Worm (Caenorhabditis elegans): ENCODE measurements around the gene srt-14.
A peak's percentile ranks its signal among the peaks of the same experiment; 100 is the strongest.

DNA sequence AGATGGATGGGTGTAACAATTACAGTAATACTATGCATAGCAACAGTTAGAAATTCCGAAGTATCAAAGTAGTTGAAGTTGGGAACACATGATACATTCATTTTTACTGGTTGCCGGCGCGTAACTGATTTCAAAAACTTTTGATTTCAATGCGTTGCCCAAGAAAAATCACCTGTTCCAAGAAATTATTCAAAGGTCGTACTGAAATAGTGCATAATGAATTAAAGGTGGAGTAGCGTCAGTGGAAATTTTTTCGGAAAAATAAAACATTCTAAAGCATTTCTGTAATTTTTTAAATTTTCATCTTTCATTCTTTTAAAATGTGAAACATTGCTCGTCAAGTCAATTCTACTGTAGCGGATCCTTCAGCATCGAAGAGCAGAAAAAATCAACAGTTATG is 16.1 kb downstream of the srt-14 start, which contains the start of gene srh-204:
- no peak for TF ChIP-seq lin-1 (GFP tag; IDR thresholded peaks at IDR 0.05)
- TF ChIP-seq ctbp-1 (GFP tag; IDR thresholded peaks at IDR 0.05): no peak
- no peak for TF ChIP-seq pha-4 (GFP tag; IDR thresholded peaks at IDR 0.05)
- no peak for TF ChIP-seq pha-4 (tag; optimal IDR thresholded peaks at IDR 0.05)
- no peak for TF ChIP-seq dmd-6 (GFP tag; IDR thresholded peaks at IDR 0.05)
- no peak for TF ChIP-seq zag-1 (tag; optimal IDR thresholded peaks at IDR 0.05)
- TF ChIP-seq spr-3 (GFP tag; optimal IDR thresholded peaks at IDR 0.05): no peak
- TF ChIP-seq Y48G9A.11 (GFP tag; IDR thresholded peaks at IDR 0.05): no peak
- no peak for TF ChIP-seq lin-15B (tag; optimal IDR thresholded peaks at IDR 0.05)
- no peak for TF ChIP-seq skn-1 (tag; optimal IDR thresholded peaks at IDR 0.05)
- TF ChIP-seq aly-2 (tag; optimal IDR thresholded peaks at IDR 0.05): no peak
- TF ChIP-seq aha-1 (tag): peak; percentile 86
- no peak for TF ChIP-seq nhr-11 (tag; optimal IDR thresholded peaks at IDR 0.05)
- no peak for TF ChIP-seq arid-1 (GFP tag; conservative IDR thresholded peaks at IDR 0.05)
- TF ChIP-seq ces-1 (GFP tag; optimal IDR thresholded peaks at IDR 0.05): no peak
